Worm (Caenorhabditis elegans) whole organism, L3 larva: Measurements from ENCODE around the gene ZK418.7.

Experiments
- ama-1 ChIP-seq: fragments of 150-350 bp; optimal IDR thresholded peaks from 2 replicates; lab custom pipeline; 2018
- ceh-82 ChIP-seq: fragments of 150-350 bp; optimal IDR thresholded peaks from 2 replicates; lab custom pipeline; 2014; ENCODE audit warnings: missing biosample characterization, missing genetic modification characterization
- elt-2 ChIP-seq: sonication (generic microtip); optimal IDR thresholded peaks from 2 replicates; lab custom pipeline; 2016; ENCODE audit warnings: missing genetic modification reagents, mild to moderate bottlenecking, missing genetic modification characterization, missing compliant biosample characterization
- elt-3 ChIP-seq, 3 experiments: fragments of 150-350 bp in 1 of 3; sonication (generic microtip) in 2 of 3; optimal IDR thresholded peaks; 2 replicates in 2 of 3; 4 replicates in 1 of 3; lab custom pipeline; 2014 to 2017; ENCODE audit warnings: missing biosample characterization in 3 of 3, missing genetic modification characterization in 3 of 3
- fos-1 ChIP-seq: fragments of 150-350 bp; optimal IDR thresholded peaks from 2 replicates; lab custom pipeline; 2014; ENCODE audit warnings: missing biosample characterization, missing genetic modification characterization
- nhr-237 ChIP-seq: fragments of 150-350 bp; optimal IDR thresholded peaks from 2 replicates; lab custom pipeline; 2014; ENCODE audit warnings: missing biosample characterization, missing genetic modification characterization
- nhr-28 ChIP-seq: fragments of 150-350 bp; optimal IDR thresholded peaks from 2 replicates; lab custom pipeline; 2014; ENCODE audit warnings: missing biosample characterization, missing genetic modification characterization
- nhr-77 ChIP-seq: fragments of 150-350 bp; optimal IDR thresholded peaks from 2 replicates; lab custom pipeline; 2014; ENCODE audit warnings: missing biosample characterization, missing genetic modification characterization
- pqm-1 ChIP-seq: fragments of 150-350 bp; optimal IDR thresholded peaks from 2 replicates; lab custom pipeline; 2017; ENCODE audit warnings: missing biosample characterization, missing genetic modification characterization, inconsistent platforms
- skn-1 ChIP-seq: fragments of 150-350 bp; optimal IDR thresholded peaks from 2 replicates; lab custom pipeline; 2014; ENCODE audit warnings: missing biosample characterization, missing genetic modification characterization
- snpc-4 ChIP-seq: fragments of 150-350 bp; optimal IDR thresholded peaks from 2 replicates; lab custom pipeline; 2014; ENCODE audit warnings: missing biosample characterization, missing genetic modification characterization
- unc-62 ChIP-seq: fragments of 150-350 bp; sonication (generic microtip); optimal IDR thresholded peaks from 4 replicates; lab custom pipeline; 2014; ENCODE audit warnings: missing biosample characterization, missing genetic modification reagents, missing genetic modification characterization

DNA sequence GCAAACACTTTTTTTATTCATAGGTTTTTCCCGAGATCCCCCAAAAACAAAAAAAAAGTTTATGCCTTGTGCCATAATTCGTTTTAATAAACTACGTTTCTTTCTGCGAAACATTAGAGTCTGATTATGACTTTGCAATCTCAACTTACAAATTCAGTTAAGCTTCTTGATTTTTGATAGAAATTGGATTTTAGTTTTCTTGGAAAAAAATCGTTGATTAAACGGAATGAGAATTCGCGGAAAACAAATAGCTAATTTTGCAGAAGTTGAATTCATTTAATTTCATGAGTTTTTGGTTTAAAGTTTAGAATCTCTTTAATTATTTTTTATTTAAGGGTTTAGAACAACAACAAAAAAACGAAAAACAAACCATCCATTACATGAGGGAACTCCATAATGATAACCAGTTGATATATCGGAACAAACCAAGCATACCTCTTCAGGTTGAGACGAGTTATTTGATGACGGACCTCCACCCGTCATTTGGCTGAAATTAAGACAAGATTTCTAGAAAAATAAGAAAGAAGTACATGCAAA, 34.4 kb upstream of the ZK418.7 start, which contains the start of gene nhr-10:
- TF ChIP-seq pqm-1 (tag; lab: Kevin White, UChicago) (no peak), elt-2 (no peak), ceh-82 (tag; lab: Kevin White, UChicago) (no peak), ama-1 (lab: Kevin White, UChicago) (no peak), nhr-237 (tag; lab: Kevin White, UChicago) (no peak), fos-1 (tag; lab: Kevin White, UChicago) (no peak), nhr-77 (no peak), unc-62 (GFP tag; lab: Kevin White, UChicago) (no peak), nhr-28 (tag; lab: Kevin White, UChicago) (no peak), skn-1 (tag; lab: Kevin White, UChicago) (no peak), elt-3 (tag; optimal IDR thresholded peaks at IDR 0.05; lab: Kevin White, UChicago) (no peak), snpc-4 (tag; lab: Kevin White, UChicago) (no peak)
